Fruit fly (Drosophila melanogaster) Kc167 (cell line): Measurements from ENCODE around the gene CG11964.

Experiments
- Myc ChIP-seq: fragments of >200 bp; optimal IDR thresholded peaks from 2 replicates; lab custom pipeline; 2017; ENCODE audit warnings: missing external identifiers
- Sin3A ChIP-seq: fragments of >200 bp; optimal IDR thresholded peaks from 2 replicates; lab custom pipeline; 2018; ENCODE audit warnings: missing external identifiers
- psq ChIP-seq: fragments of >200 bp; optimal IDR thresholded peaks from 2 replicates; lab custom pipeline; 2017; ENCODE audit warnings: missing external identifiers
- ttk ChIP-seq: sonication (Bioruptor generic); optimal IDR thresholded peaks from 2 replicates; lab custom pipeline; 2017; ENCODE audit warnings: missing external identifiers

DNA sequence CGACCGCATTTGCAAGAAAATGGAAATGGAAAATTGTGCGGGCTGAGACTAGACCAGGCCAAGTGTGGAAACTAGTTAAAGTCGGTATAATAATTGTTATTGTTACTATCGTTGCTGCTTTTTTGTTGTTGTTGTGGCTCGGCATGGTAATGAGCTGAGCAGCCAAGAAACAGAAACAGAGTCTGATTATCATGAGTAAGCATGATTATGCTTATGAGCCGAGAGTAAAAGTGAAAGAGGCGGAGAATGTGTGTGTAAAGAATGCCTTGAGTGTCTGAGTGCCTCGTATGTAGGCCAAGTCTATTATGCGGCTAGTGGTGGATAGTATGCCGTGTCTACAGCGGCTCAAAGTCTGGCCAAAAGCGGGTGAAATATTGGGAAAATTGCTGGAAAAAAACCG is 25.9 kb upstream of the CG11964 start:
- TF ChIP-seq psq (lab: Kevin White, UChicago) (no peak), Sin3A (no peak), Myc (lab: Kevin White, UChicago) (no peak), ttk (lab: Kevin White, UChicago) (no peak)
